Worm (Caenorhabditis elegans): ENCODE results near the gene C36C5.15.

C36C5.15 gene

ce11 chrV:3168650-3169049, at the start of gene C36C5.15:
Gene C36C5.15, minus strand, starts transcription at chrV:3168750.
- TF ChIP-seq nhr-6 (tag; optimal IDR thresholded peaks at IDR 0.05): no peak
- TF ChIP-seq pqm-1 (tag; optimal IDR thresholded peaks at IDR 0.05): no peak
- no peak for TF ChIP-seq unc-130 (GFP tag; optimal IDR thresholded peaks at IDR 0.05)
- TF ChIP-seq ZK337.2 (GFP tag; IDR thresholded peaks at IDR 0.05): no peak
- no peak for TF ChIP-seq ces-1 (GFP tag; optimal IDR thresholded peaks at IDR 0.05)
- no peak for TF ChIP-seq aha-1 (tag)

- peak; percentile 9 for TF ChIP-seq aha-1 (tag)
- peak; percentile 78 for TF ChIP-seq set-16 (GFP tag; IDR thresholded peaks at IDR 0.05)
- no peak for TF ChIP-seq ama-1 (optimal IDR thresholded peaks at IDR 0.05)
Observed at ce11 chrV:3210147-3210546, 41.6 kb upstream of the C36C5.15 start, which contains the start of gene apx-1. Gene apx-1, plus strand, starts transcription at chrV:3210196.

- TF ChIP-seq unc-62 (GFP tag; optimal IDR thresholded peaks at IDR 0.05 in 1 of 2) (peak in 1 of 2 experiments; percentile 82), unc-62 (tag; optimal IDR thresholded peaks at IDR 0.05) (no peak), lin-29 (GFP tag; IDR thresholded peaks at IDR 0.05) (no peak), hlh-30 (tag; optimal IDR thresholded peaks at IDR 0.05; ENCODE audit: insufficient read depth) (no peak), ZK546.5 (tag; optimal IDR thresholded peaks at IDR 0.05) (no peak), pqm-1 (tag; optimal IDR thresholded peaks at IDR 0.05) (no peak)
Observed at ce11 chrV:3208940-3209339, 40.4 kb upstream of the C36C5.15 start.

DNA sequence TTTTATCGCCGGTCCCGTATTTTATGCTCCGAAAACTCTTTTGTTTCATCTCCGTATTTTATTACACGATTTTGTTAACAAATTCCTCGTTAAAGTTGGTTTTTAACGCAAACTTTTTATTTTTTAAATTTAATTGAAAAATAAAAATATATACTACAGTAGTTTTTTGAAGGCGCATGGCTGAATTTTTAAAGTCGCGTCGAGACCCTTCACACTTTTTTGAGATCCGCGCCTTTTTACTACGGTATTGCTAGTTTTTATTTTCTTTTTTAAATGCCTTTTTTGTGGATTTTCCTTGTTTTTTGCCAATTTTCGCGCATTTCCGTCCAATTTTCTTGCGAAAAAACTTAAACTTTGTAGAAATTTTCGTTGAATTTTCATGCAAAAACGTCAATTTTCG, 35.9 kb upstream of the C36C5.15 start:
- TF ChIP-seq ztf-11 (tag; optimal IDR thresholded peaks at IDR 0.05) (no peak), dpl-1 (GFP tag; optimal IDR thresholded peaks at IDR 0.05) (no peak), mes-2 (tag; optimal IDR thresholded peaks at IDR 0.05; ENCODE audit: poor library complexity, severe bottlenecking) (no peak), nhr-48 (tag; optimal IDR thresholded peaks at IDR 0.05) (no peak), ama-1 (optimal IDR thresholded peaks at IDR 0.05) (no peak), zag-1 (tag; optimal IDR thresholded peaks at IDR 0.05) (no peak), fkh-10 (GFP tag; optimal IDR thresholded peaks at IDR 0.05) (no peak), lir-3 (tag; optimal IDR thresholded peaks at IDR 0.05) (no peak), nhr-10 (tag; optimal IDR thresholded peaks at IDR 0.05) (no peak), zip-11 (GFP tag; IDR thresholded peaks at IDR 0.05) (no peak), snpc-1.2 (GFP tag; IDR thresholded peaks at IDR 0.05) (peak; percentile 49; the same call in 1 of the 2 replicates), pha-4 (GFP tag; IDR thresholded peaks at IDR 0.05) (no peak), pha-4 (tag; optimal IDR thresholded peaks at IDR 0.05) (no peak), F49E8.2 (tag; optimal IDR thresholded peaks at IDR 0.05; ENCODE audit: borderline replicate concordance) (peak; percentile 77), snpc-4 (tag; optimal IDR thresholded peaks at IDR 0.05) (no peak), nhr-6 (tag; optimal IDR thresholded peaks at IDR 0.05) (no peak), lsy-2 (tag; optimal IDR thresholded peaks at IDR 0.05) (peak in 1 of 2 experiments; percentile 41), lin-38 (GFP tag; IDR thresholded peaks at IDR 0.05) (peak; percentile 36; the same call in 1 of the 2 replicates), T20F7.1 (GFP tag; optimal IDR thresholded peaks at IDR 0.05) (no peak)

DNA sequence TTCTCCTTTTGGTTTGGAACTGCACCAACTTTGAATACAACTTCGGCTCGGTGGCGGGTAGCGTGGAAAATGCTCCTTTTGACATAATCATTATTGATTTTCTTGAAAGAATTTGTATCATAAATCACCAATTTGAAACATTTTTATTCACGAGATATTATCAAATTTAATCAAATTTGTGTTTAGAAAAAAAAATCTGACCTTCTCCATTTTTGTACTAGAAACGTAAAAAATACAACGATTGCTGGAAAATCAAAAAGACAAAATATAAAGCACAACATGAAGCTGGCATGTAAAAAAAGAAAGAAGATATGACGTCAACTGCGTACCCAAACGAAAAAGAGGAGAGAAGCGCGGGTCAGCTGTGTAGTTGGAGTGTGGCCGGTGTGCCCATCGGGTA, 31.8 kb upstream of the C36C5.15 start, which contains the start of gene K08D9.4:
TSS of gene K08D9.4 (minus strand) at position 101 of the 400 bp plus-strand sequence.
- TF ChIP-seq daf-12 (tag; optimal IDR thresholded peaks at IDR 0.05): no peak

DNA sequence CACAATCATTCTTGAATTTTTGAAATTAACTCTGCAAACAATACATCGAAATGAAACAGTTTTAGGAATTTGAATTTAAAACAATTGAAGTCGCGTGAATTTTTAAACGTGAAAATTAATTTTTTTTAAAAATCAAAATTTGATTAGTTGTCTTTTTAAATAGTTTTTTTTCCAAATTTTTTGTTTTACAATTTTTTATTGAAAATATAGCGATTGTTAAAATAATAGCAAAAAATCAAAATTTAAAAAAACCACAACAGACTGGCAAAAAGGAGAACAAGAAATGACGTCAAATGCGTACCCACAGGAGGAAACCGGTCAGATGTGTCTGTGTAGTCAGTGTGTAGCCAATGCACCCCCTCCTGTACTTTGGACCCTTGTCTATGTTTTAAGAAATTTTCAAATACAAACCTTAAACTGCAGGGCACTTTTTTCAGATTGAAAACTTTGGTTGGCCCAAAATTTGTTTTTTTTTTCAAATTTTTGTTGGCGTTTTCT, 28.3 kb upstream of the C36C5.15 start, which contains the start of the genes Y73C8B.1 and Y73C8B.5:
TSS of gene Y73C8B.1 (minus strand) at position 51 of the 498 bp plus-strand sequence.
TSS of gene Y73C8B.5 (plus strand) at position 437 of the 498 bp plus-strand sequence.
- peak; percentile 11 for TF ChIP-seq hlh-11 (tag; optimal IDR thresholded peaks at IDR 0.05)
- no peak for TF ChIP-seq mdt-29 (GFP tag; IDR thresholded peaks at IDR 0.05)
- peak; percentile 3 for TF ChIP-seq hlh-30 (tag; optimal IDR thresholded peaks at IDR 0.05; ENCODE audit: insufficient read depth)
- peak; percentile 94 for TF ChIP-seq nhr-11 (tag; optimal IDR thresholded peaks at IDR 0.05)
- TF ChIP-seq dve-1 (tag; optimal IDR thresholded peaks at IDR 0.05; ENCODE audit: insufficient read depth): peak; percentile 35
- TF ChIP-seq F37D6.2 (tag; optimal IDR thresholded peaks at IDR 0.05): no peak
- TF ChIP-seq nhr-48 (tag; optimal IDR thresholded peaks at IDR 0.05): peak; percentile 88
- TF ChIP-seq lsy-2 (tag; optimal IDR thresholded peaks at IDR 0.05): peak in 1 of 2 experiments; percentile 11
- peak; percentile 90 for TF ChIP-seq nhr-28 (tag; optimal IDR thresholded peaks at IDR 0.05)
- peak; percentile 20 for TF ChIP-seq mep-1 (tag; optimal IDR thresholded peaks at IDR 0.05)
- TF ChIP-seq php-3 (GFP tag; IDR thresholded peaks at IDR 0.05): no peak
- no peak for TF ChIP-seq tag-97 (GFP tag; IDR thresholded peaks at IDR 0.05)
- TF ChIP-seq T26A8.4 (GFP tag; IDR thresholded peaks at IDR 0.05): no peak
- TF ChIP-seq ceh-28 (tag; optimal IDR thresholded peaks at IDR 0.05): no peak
- peak; percentile 31; the same call in 1 of the 2 replicates for TF ChIP-seq lin-38 (GFP tag; IDR thresholded peaks at IDR 0.05)

All from whole organism, L4 larva.